Worm (Caenorhabditis elegans): ENCODE results near the gene frm-7.

DNA sequence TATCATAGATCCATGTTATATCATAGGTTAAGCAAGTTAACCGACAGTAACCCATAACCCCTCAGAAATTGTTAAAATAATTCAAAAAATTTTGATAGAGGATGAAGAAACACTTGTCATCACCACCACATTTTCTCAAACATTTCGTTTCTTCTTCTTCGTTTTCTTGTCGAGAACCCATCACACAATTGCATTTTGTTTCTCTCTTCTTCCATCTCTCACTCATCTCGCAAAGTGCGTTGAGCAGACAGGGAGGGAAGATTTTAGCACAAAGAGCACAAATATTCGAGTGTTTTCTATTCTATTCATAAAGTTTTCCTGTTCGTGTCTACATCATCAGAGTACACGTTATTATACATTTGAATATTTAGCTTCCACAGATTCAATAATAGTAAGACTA, 12.1 kb downstream of the frm-7 start:
- TF ChIP-seq nhr-27 (tag; optimal IDR thresholded peaks at IDR 0.05) (no peak), mxl-1 (tag; optimal IDR thresholded peaks at IDR 0.05) (no peak), Y95B8A.8 (GFP tag; IDR thresholded peaks at IDR 0.05) (no peak), hmg-1.2 (GFP tag; IDR thresholded peaks at IDR 0.05) (no peak), nfya-2 (GFP tag; IDR thresholded peaks at IDR 0.05) (no peak), madf-6 (GFP tag; IDR thresholded peaks at IDR 0.05) (0 out of 2 replicates have a peak, but pooled peaks have one; percentile 7), unc-130 (GFP tag; optimal IDR thresholded peaks at IDR 0.05) (no peak), ztf-6 (GFP tag; IDR thresholded peaks at IDR 0.05) (no peak), attf-6 (GFP tag; IDR thresholded peaks at IDR 0.05) (no peak), snpc-4 (GFP tag; optimal IDR thresholded peaks at IDR 0.05) (no peak), snpc-4 (tag; optimal IDR thresholded peaks at IDR 0.05) (no peak)
